Fruit fly (Drosophila melanogaster) whole organism, prepupa: ENCODE results near the gene CG5645.

Experiments
- Blimp-1 ChIP-seq: fragments of 200-800 bp; sonication (Bioruptor generic); optimal IDR thresholded peaks from 3 replicates; lab custom pipeline; 2017; ENCODE audit warnings: missing biosample characterization, missing genetic modification characterization, mild to moderate bottlenecking, moderate library complexity, missing genetic modification reagents
- CG10631 ChIP-seq: fragments of 200-800 bp; sonication (Bioruptor generic); optimal IDR thresholded peaks from 2 replicates; lab custom pipeline; 2016; ENCODE audit warnings: missing biosample characterization, missing genetic modification characterization
- CG10669 ChIP-seq: fragments of 200-800 bp; sonication (Bioruptor generic); optimal IDR thresholded peaks from 3 replicates; lab custom pipeline; 2018; ENCODE audit warnings: missing biosample characterization, mild to moderate bottlenecking, missing genetic modification characterization, moderate library complexity
- CG11294 ChIP-seq: fragments of 200-800 bp; sonication (Bioruptor generic); IDR thresholded peaks from 2 replicates; pipeline ENCODE4 v1.3.6; 2022; ENCODE audit warnings: missing biosample characterization, missing genetic modification characterization
- CG11762 ChIP-seq: fragments of 200-800 bp; sonication (Bioruptor generic); optimal IDR thresholded peaks from 3 replicates; lab custom pipeline; 2016; ENCODE audit warnings: missing biosample characterization, missing genetic modification characterization; ENCODE audit not compliant: insufficient read depth
- CG11902 ChIP-seq: fragments of 200-800 bp; sonication (Bioruptor generic); optimal IDR thresholded peaks from 3 replicates; lab custom pipeline; 2016; ENCODE audit warnings: missing biosample characterization, missing genetic modification characterization
- CG15336 ChIP-seq: fragments of 200-800 bp; sonication (Bioruptor generic); IDR thresholded peaks from 2 replicates; pipeline ENCODE4 v1.3.6; 2022; ENCODE audit warnings: missing biosample characterization, missing genetic modification characterization
- CG16779 ChIP-seq: fragments of 200-800 bp; sonication (Bioruptor generic); optimal IDR thresholded peaks from 3 replicates; lab custom pipeline; 2017; ENCODE audit warnings: missing biosample characterization, mild to moderate bottlenecking, missing genetic modification characterization
- CG31627 ChIP-seq: fragments of 200-800 bp; sonication (Bioruptor generic); optimal IDR thresholded peaks from 3 replicates; lab custom pipeline; 2016; ENCODE audit warnings: missing biosample characterization, missing genetic modification characterization
- CG32006 ChIP-seq: fragments of 200-800 bp; sonication (Bioruptor generic); optimal IDR thresholded peaks from 3 replicates; lab custom pipeline; 2017; ENCODE audit warnings: missing biosample characterization, mild to moderate bottlenecking, missing genetic modification characterization
- CG3919 ChIP-seq: fragments of 200-800 bp; sonication (Bioruptor generic); optimal IDR thresholded peaks from 3 replicates; lab custom pipeline; 2016; ENCODE audit warnings: missing biosample characterization, missing genetic modification characterization
- CG4318 ChIP-seq: fragments of 200-800 bp; sonication (Bioruptor generic); optimal IDR thresholded peaks from 3 replicates; lab custom pipeline; 2017; ENCODE audit warnings: missing biosample characterization, mild to moderate bottlenecking, missing genetic modification characterization
- CG6276 ChIP-seq: fragments of 200-800 bp; sonication (Bioruptor generic); optimal IDR thresholded peaks from 2 replicates; lab custom pipeline; 2017; ENCODE audit warnings: missing biosample characterization, mild to moderate bottlenecking, missing genetic modification characterization
- CG6808 ChIP-seq: fragments of 200-800 bp; sonication (Bioruptor generic); optimal IDR thresholded peaks from 3 replicates; lab custom pipeline; 2017; ENCODE audit warnings: missing biosample characterization, missing genetic modification characterization, mild to moderate bottlenecking, moderate library complexity, missing genetic modification reagents
- CG6854 ChIP-seq: fragments of 200-800 bp; sonication (Bioruptor generic); optimal IDR thresholded peaks from 2 replicates; lab custom pipeline; 2017; ENCODE audit warnings: missing biosample characterization, mild to moderate bottlenecking, missing genetic modification characterization
- CG7368 ChIP-seq: fragments of 200-800 bp; sonication (Bioruptor generic); optimal IDR thresholded peaks from 3 replicates; lab custom pipeline; 2016; ENCODE audit warnings: missing biosample characterization, missing genetic modification characterization
- CG8632 ChIP-seq: fragments of 200-800 bp; sonication (Bioruptor generic); optimal IDR thresholded peaks from 3 replicates; lab custom pipeline; 2016; ENCODE audit warnings: missing biosample characterization, missing genetic modification characterization
- CG9139 ChIP-seq: fragments of 200-800 bp; sonication (Bioruptor generic); optimal IDR thresholded peaks from 3 replicates; lab custom pipeline; 2017; ENCODE audit warnings: missing biosample characterization, mild to moderate bottlenecking, missing genetic modification characterization
- Eip75B ChIP-seq: fragments of 200-800 bp; sonication (Bioruptor generic); optimal IDR thresholded peaks from 3 replicates; lab custom pipeline; 2016; ENCODE audit warnings: missing biosample characterization, missing genetic modification characterization
- Eip78C ChIP-seq: fragments of 200-800 bp; sonication (Bioruptor generic); peaks from one replicate; lab custom pipeline; 2016; ENCODE audit warnings: missing biosample characterization, missing genetic modification characterization
- Eip93F ChIP-seq: fragments of 200-800 bp; sonication (Bioruptor generic); optimal IDR thresholded peaks from 2 replicates; lab custom pipeline; 2016; ENCODE audit warnings: missing biosample characterization, mild to moderate bottlenecking, missing genetic modification characterization
- Ets21C ChIP-seq: fragments of 200-800 bp; sonication (Bioruptor generic); optimal IDR thresholded peaks from 3 replicates; lab custom pipeline; 2016; ENCODE audit warnings: missing biosample characterization, missing genetic modification characterization
- Ets96B ChIP-seq: fragments of 200-800 bp; optimal IDR thresholded peaks from 2 replicates; lab custom pipeline; 2019; ENCODE audit warnings: missing biosample characterization, mild to moderate bottlenecking, missing genetic modification characterization, moderate library complexity
- Gug ChIP-seq: fragments of 200-800 bp; sonication (Bioruptor generic); IDR thresholded peaks from 2 replicates; pipeline ENCODE4 v1.3.6; 2022; ENCODE audit warnings: missing biosample characterization, missing genetic modification characterization
- Hr38 ChIP-seq: sonication (Bioruptor generic); optimal IDR thresholded peaks from 2 replicates; lab custom pipeline; 2016; ENCODE audit warnings: missing biosample characterization, missing genetic modification characterization
- Hr39 ChIP-seq: fragments of 200-800 bp; sonication (Bioruptor generic); optimal IDR thresholded peaks from 2 replicates; lab custom pipeline; 2016; ENCODE audit warnings: missing biosample characterization, missing genetic modification characterization
- Lpt ChIP-seq: fragments of 200-800 bp; sonication (Bioruptor generic); optimal IDR thresholded peaks from 3 replicates; lab custom pipeline; 2016; ENCODE audit warnings: missing biosample characterization, missing genetic modification characterization
- Met ChIP-seq: fragments of 200-800 bp; sonication (Bioruptor generic); optimal IDR thresholded peaks from 3 replicates; lab custom pipeline; 2016; ENCODE audit warnings: missing biosample characterization, missing genetic modification characterization
- OdsH ChIP-seq: fragments of 200-800 bp; sonication (Bioruptor generic); optimal IDR thresholded peaks from 3 replicates; lab custom pipeline; 2016; ENCODE audit warnings: missing biosample characterization, missing genetic modification characterization
- Smox ChIP-seq: fragments of 200-800 bp; sonication (Bioruptor generic); optimal IDR thresholded peaks from 3 replicates; lab custom pipeline; 2016; ENCODE audit warnings: missing biosample characterization, missing genetic modification characterization
- Sox102F ChIP-seq: fragments of 200-800 bp; sonication (Bioruptor generic); optimal IDR thresholded peaks from 2 replicates; lab custom pipeline; 2016; ENCODE audit warnings: missing biosample characterization, mild to moderate bottlenecking, missing genetic modification characterization
- Sox14 ChIP-seq: fragments of 200-800 bp; sonication (Bioruptor generic); optimal IDR thresholded peaks from 3 replicates; lab custom pipeline; 2016; ENCODE audit warnings: missing biosample characterization, missing genetic modification characterization
- Sox15 ChIP-seq: fragments of 200-800 bp; sonication (Bioruptor generic); optimal IDR thresholded peaks from 3 replicates; lab custom pipeline; 2016; ENCODE audit warnings: missing biosample characterization, missing genetic modification characterization
- achi ChIP-seq: fragments of 200-800 bp; sonication (Bioruptor generic); optimal IDR thresholded peaks from 3 replicates; lab custom pipeline; 2016; ENCODE audit warnings: missing biosample characterization, missing genetic modification characterization
- cyc ChIP-seq: fragments of 200-800 bp; sonication (Bioruptor generic); optimal IDR thresholded peaks from 3 replicates; lab custom pipeline; 2016; ENCODE audit warnings: missing biosample characterization, missing genetic modification characterization
- dac ChIP-seq: fragments of 200-800 bp; sonication (Bioruptor generic); optimal IDR thresholded peaks from 2 replicates; lab custom pipeline; 2017; ENCODE audit warnings: missing biosample characterization, mild to moderate bottlenecking, missing genetic modification characterization
- dsx ChIP-seq: fragments of 200-800 bp; optimal IDR thresholded peaks from 3 replicates; lab custom pipeline; 2019; ENCODE audit warnings: missing biosample characterization, mild to moderate bottlenecking, missing genetic modification characterization, moderate library complexity; ENCODE audit not compliant: poor library complexity, severe bottlenecking
- eg ChIP-seq: fragments of 200-800 bp; sonication (Bioruptor generic); IDR thresholded peaks from 3 replicates; pipeline ENCODE4 v1.3.6; 2022; ENCODE audit warnings: missing biosample characterization, missing genetic modification characterization
- esn ChIP-seq: fragments of 200-800 bp; sonication (Bioruptor generic); optimal IDR thresholded peaks from 2 replicates; lab custom pipeline; 2016; ENCODE audit warnings: missing biosample characterization, mild to moderate bottlenecking, missing genetic modification characterization, moderate library complexity
- fd59A ChIP-seq: fragments of 200-800 bp; sonication (Bioruptor generic); optimal IDR thresholded peaks from 2 replicates; lab custom pipeline; 2017; ENCODE audit warnings: missing biosample characterization, mild to moderate bottlenecking, missing genetic modification characterization, missing genetic modification reagents
- fd85E ChIP-seq: fragments of 200-800 bp; sonication (Bioruptor generic); optimal IDR thresholded peaks from 3 replicates; lab custom pipeline; 2016; ENCODE audit warnings: missing biosample characterization, missing genetic modification characterization
- fkh ChIP-seq: fragments of 200-800 bp; sonication (Bioruptor generic); optimal IDR thresholded peaks from 3 replicates; lab custom pipeline; 2017; ENCODE audit warnings: missing biosample characterization, mild to moderate bottlenecking, missing genetic modification characterization, moderate library complexity
- net ChIP-seq: fragments of 200-800 bp; sonication (Bioruptor generic); optimal IDR thresholded peaks from 3 replicates; lab custom pipeline; 2016; ENCODE audit warnings: missing biosample characterization, missing genetic modification characterization
- spab ChIP-seq: fragments of 200-800 bp; sonication (Bioruptor generic); optimal IDR thresholded peaks from 2 replicates; lab custom pipeline; 2017; ENCODE audit warnings: missing biosample characterization, mild to moderate bottlenecking, missing genetic modification characterization, missing genetic modification reagents
- ss ChIP-seq, 2 experiments: fragments of 200-800 bp; sonication (Bioruptor generic); optimal IDR thresholded peaks; 2 replicates in 1 of 2; 3 replicates in 1 of 2; lab custom pipeline; 2017 to 2018; ENCODE audit warnings: mild to moderate bottlenecking in 2 of 2, missing biosample characterization in 2 of 2, missing genetic modification characterization in 2 of 2, moderate library complexity in 1 of 2
- svp ChIP-seq: fragments of 200-800 bp; sonication (Bioruptor generic); peaks from one replicate; lab custom pipeline; 2016; ENCODE audit warnings: missing biosample characterization, missing genetic modification characterization
- vri ChIP-seq: fragments of 200-800 bp; sonication (Bioruptor generic); optimal IDR thresholded peaks from 3 replicates; lab custom pipeline; 2016; ENCODE audit warnings: missing biosample characterization, mild to moderate bottlenecking, missing genetic modification characterization

CG5645 gene

dm6 chr3L:12109045-12109632 is 27.4 kb downstream of the CG5645 start (continued):
- TF ChIP-seq fd85E = no peak
- TF ChIP-seq dsx = no peak
- TF ChIP-seq CG16779 (tag; lab: Kevin White, UChicago) = no peak
- TF ChIP-seq Eip93F (GFP tag; lab: Kevin White, UChicago) = no peak
- TF ChIP-seq CG15336 = peak; percentile 74
- peak; percentile 11 for TF ChIP-seq CG11762 (GFP tag; lab: Kevin White, UChicago)
- no peak for TF ChIP-seq Sox15 (GFP tag; lab: Kevin White, UChicago)
- peak; percentile 22 for TF ChIP-seq CG6854 (GFP tag; lab: Kevin White, UChicago)
- TF ChIP-seq achi (GFP tag; lab: Kevin White, UChicago) = peak; percentile 55
- no peak for TF ChIP-seq dac (GFP tag; lab: Kevin White, UChicago)
- no peak for TF ChIP-seq Sox14
- TF ChIP-seq CG9139 (GFP tag; lab: Kevin White, UChicago) = no peak
- no peak for TF ChIP-seq Ets21C
- TF ChIP-seq ss (GFP tag; optimal IDR thresholded peaks at IDR 0.05; lab: Kevin White, UChicago) = peak; percentile 3 to 28
- TF ChIP-seq Hr38 (GFP tag; lab: Kevin White, UChicago) = no peak
- TF ChIP-seq Eip78C (GFP tag; lab: Kevin White, UChicago) = peak; percentile 83
- no peak for TF ChIP-seq Lpt (GFP tag; lab: Kevin White, UChicago)
- TF ChIP-seq CG7368 (GFP tag; lab: Kevin White, UChicago) = no peak
- no peak for TF ChIP-seq spab (GFP tag; lab: Kevin White, UChicago)
- no peak for TF ChIP-seq Met (GFP tag; lab: Kevin White, UChicago)
- peak; percentile 78 for TF ChIP-seq CG32006 (GFP tag; lab: Kevin White, UChicago)
- TF ChIP-seq CG8632 (GFP tag; lab: Kevin White, UChicago) = peak; percentile 9
- TF ChIP-seq OdsH = peak; percentile 34
- no peak for TF ChIP-seq CG6808 (GFP tag; lab: Kevin White, UChicago)

- TF ChIP-seq CG8632 (GFP tag; lab: Kevin White, UChicago) (no peak), svp (GFP tag; lab: Kevin White, UChicago) (peak; percentile 70), CG16779 (tag; lab: Kevin White, UChicago) (no peak), CG10669 (peak; percentile 3), eg (GFP tag; lab: Robert Waterston, UW) (peak; percentile 37; the same call in 2 of the 3 replicates), dac (GFP tag; lab: Kevin White, UChicago) (no peak), Sox15 (GFP tag; lab: Kevin White, UChicago) (no peak), CG11294 (no peak), Met (GFP tag; lab: Kevin White, UChicago) (no peak), CG4318 (GFP tag; lab: Kevin White, UChicago) (no peak), CG11902 (GFP tag; lab: Kevin White, UChicago) (no peak), CG11762 (GFP tag; lab: Kevin White, UChicago) (no peak), CG7368 (GFP tag; lab: Kevin White, UChicago) (no peak), Sox102F (GFP tag; lab: Kevin White, UChicago) (no peak), CG6276 (GFP tag; lab: Kevin White, UChicago) (no peak), Eip78C (GFP tag; lab: Kevin White, UChicago) (peak; percentile 82), Smox (GFP tag; lab: Kevin White, UChicago) (no peak), Gug (GFP tag; lab: Robert Waterston, UW) (peak; percentile 29; the same call in 1 of the 2 replicates), CG6808 (GFP tag; lab: Kevin White, UChicago) (no peak), fd59A (no peak), fd85E (no peak), Sox14 (no peak), CG6854 (GFP tag; lab: Kevin White, UChicago) (no peak), Eip75B (GFP tag; lab: Kevin White, UChicago) (no peak), fkh (no peak), cyc (no peak), net (GFP tag; lab: Kevin White, UChicago) (no peak), CG10631 (GFP tag; lab: Kevin White, UChicago) (peak; percentile 0), esn (peak; percentile 23), Blimp-1 (no peak), Hr39 (GFP tag; lab: Kevin White, UChicago) (no peak), CG3919 (GFP tag; lab: Kevin White, UChicago) (no peak), CG31627 (GFP tag; lab: Kevin White, UChicago) (no peak), vri (GFP tag; lab: Kevin White, UChicago) (no peak), Ets96B (no peak), OdsH (no peak), CG9139 (GFP tag; lab: Kevin White, UChicago) (no peak), spab (GFP tag; lab: Kevin White, UChicago) (no peak), Lpt (GFP tag; lab: Kevin White, UChicago) (no peak)
These were observed 28.0 kb downstream of the CG5645 start for dm6 chr3L:12108515-12108914.
